Worm (Caenorhabditis elegans): Measurements from ENCODE around the gene gadr-4.

DNA sequence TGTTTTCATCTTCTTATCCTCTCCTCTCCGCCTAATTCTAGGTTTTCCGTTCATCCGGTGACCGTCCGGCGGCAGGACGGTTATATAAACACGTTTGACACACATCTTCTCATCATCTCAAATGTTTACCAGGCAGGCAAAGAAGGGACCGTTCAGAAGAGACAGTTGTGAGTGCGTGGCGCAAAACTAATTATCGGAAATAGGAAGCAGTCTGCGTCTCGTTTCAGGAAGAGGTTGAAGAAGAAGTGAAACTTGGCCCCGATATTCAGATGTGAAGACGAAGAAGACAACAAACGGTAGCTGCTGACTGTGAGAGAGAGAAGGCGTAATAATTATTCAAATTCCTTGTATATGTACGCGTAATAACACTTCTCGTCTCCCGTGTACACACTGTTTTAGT lies 36.4 kb upstream of the gadr-4 start:
- TF ChIP-seq lag-1 (GFP tag; IDR thresholded peaks at IDR 0.05) (no peak), ets-4 (GFP tag; optimal IDR thresholded peaks at IDR 0.05) (no peak), cebp-1 (GFP tag; IDR thresholded peaks at IDR 0.05) (no peak), cebp-1 (tag; optimal IDR thresholded peaks at IDR 0.05) (no peak), nhr-90 (tag; optimal IDR thresholded peaks at IDR 0.05) (no peak), unc-62 (GFP tag; optimal IDR thresholded peaks at IDR 0.05) (no peak), hrde-1 (tag; optimal IDR thresholded peaks at IDR 0.05; ENCODE audit: borderline replicate concordance) (no peak), F23B12.7 (tag; optimal IDR thresholded peaks at IDR 0.05; ENCODE audit: insufficient read depth) (no peak), F49E8.2 (tag; optimal IDR thresholded peaks at IDR 0.05; ENCODE audit: insufficient read depth) (no peak)

Data from whole organism, young adult.